Fruit fly (Drosophila melanogaster): Measurements from ENCODE around the gene MsrA.

The MsrA gene

DNA sequence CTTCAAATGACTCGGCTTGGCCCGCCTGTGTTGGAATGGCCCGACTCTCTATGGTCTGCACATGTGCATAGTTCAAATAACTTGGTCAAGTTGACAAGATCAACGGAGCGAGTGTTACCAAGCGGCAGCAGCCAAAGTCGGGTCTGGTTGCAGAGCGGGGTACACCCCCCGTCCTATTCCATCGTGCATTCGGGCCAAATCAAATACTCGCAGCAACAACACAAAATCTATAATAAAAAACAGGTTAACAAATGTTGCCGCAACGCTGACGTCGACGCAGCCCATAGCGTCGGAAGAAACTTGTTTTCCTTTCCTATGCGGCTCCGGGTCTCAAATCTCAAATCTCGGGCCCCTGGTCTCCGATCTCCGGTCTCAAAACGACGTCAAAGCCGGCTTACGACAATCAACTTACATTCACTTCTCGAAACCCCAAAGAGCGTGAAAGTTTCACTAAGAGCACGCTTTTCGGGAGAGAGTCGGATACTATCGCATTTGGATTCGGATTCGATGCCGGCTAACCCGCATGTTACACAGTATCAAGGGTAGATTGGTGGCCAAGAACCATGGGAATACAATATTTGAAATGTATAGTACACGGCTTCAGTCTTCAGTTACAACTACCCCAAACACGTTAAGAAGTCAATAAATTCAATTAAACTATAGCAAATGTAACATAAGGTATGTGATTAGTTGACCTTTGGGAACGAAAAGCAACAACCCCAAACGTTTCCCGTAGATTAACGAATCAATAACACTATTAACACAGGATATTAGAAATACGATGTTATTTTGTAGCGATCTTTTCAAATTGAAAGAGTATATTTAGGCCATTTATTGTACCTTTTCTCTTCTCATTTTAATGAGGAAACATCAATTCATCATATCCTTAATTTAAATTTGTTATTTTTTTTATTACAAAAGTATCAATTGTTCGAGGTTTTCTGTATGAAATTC, 23.7 kb downstream of the MsrA start:
- peak; percentile 23 for TF ChIP-seq Jra (GFP tag; optimal IDR thresholded peaks at IDR 0.05)
- peak; percentile 58 for TF ChIP-seq rgr (GFP tag; optimal IDR thresholded peaks at IDR 0.05)
- peak; percentile 53 to 59 for TF ChIP-seq dl (GFP tag; optimal IDR thresholded peaks at IDR 0.05; ENCODE audit: insufficient read depth in 1 of 2, partially characterized antibody in 2 of 2)
- TF ChIP-seq fru (GFP tag; optimal IDR thresholded peaks at IDR 0.05), result peak; percentile 71
- TF ChIP-seq N (GFP tag; optimal IDR thresholded peaks at IDR 0.05), result no peak
- TF ChIP-seq dmrt93B (GFP tag; optimal IDR thresholded peaks at IDR 0.05), result peak; percentile 78
- no peak for TF ChIP-seq Vsx2 (GFP tag; optimal IDR thresholded peaks at IDR 0.05; ENCODE audit: partially characterized antibody)
- TF ChIP-seq Myc (optimal IDR thresholded peaks at IDR 0.05), result no peak
- peak; percentile 65 for TF ChIP-seq br (GFP tag; optimal IDR thresholded peaks at IDR 0.05)
- peak; percentile 95 for TF ChIP-seq woc (GFP tag; optimal IDR thresholded peaks at IDR 0.05)
- no peak for TF ChIP-seq Hr78 (GFP tag; optimal IDR thresholded peaks at IDR 0.05)
- no peak for TF ChIP-seq jim (GFP tag; optimal IDR thresholded peaks at IDR 0.05)
- TF ChIP-seq lola (GFP tag; optimal IDR thresholded peaks at IDR 0.05), result no peak
- TF ChIP-seq ey (GFP tag; optimal IDR thresholded peaks at IDR 0.05), result peak; percentile 75
- no peak for TF ChIP-seq GATAd (GFP tag; optimal IDR thresholded peaks at IDR 0.05)
- peak; percentile 32 to 76 for TF ChIP-seq foxo (GFP tag; optimal IDR thresholded peaks at IDR 0.05)
- peak; percentile 88 for TF ChIP-seq Dif (GFP tag; optimal IDR thresholded peaks at IDR 0.05; ENCODE audit: partially characterized antibody)
- TF ChIP-seq h (GFP tag; optimal IDR thresholded peaks at IDR 0.05), result peak; percentile 57
- TF ChIP-seq HLH106 (tag; optimal IDR thresholded peaks at IDR 0.05), result peak; percentile 77
- no peak for TF ChIP-seq usp (GFP tag; optimal IDR thresholded peaks at IDR 0.05)
- TF ChIP-seq Abd-B (GFP tag; optimal IDR thresholded peaks at IDR 0.05), result no peak
- no peak for TF ChIP-seq Mio (GFP tag; optimal IDR thresholded peaks at IDR 0.05)
- TF ChIP-seq CG32264 (GFP tag; optimal IDR thresholded peaks at IDR 0.05), result no peak
- TF ChIP-seq OdsH (GFP tag; optimal IDR thresholded peaks at IDR 0.05), result peak; percentile 64
- peak; percentile 32 for TF ChIP-seq CG9705 (GFP tag; optimal IDR thresholded peaks at IDR 0.05)
- peak; percentile 31 for TF ChIP-seq CrebA (GFP tag; optimal IDR thresholded peaks at IDR 0.05; ENCODE audit: borderline replicate concordance)
- TF ChIP-seq sv (GFP tag; optimal IDR thresholded peaks at IDR 0.05), result peak; percentile 54
- TF ChIP-seq Hr83 (GFP tag; optimal IDR thresholded peaks at IDR 0.05; ENCODE audit: poor library complexity, severe bottlenecking), result no peak
- TF ChIP-seq Hnf4 (GFP tag; optimal IDR thresholded peaks at IDR 0.05), result peak; percentile 75
- TF ChIP-seq Sp1 (GFP tag; optimal IDR thresholded peaks at IDR 0.05), result peak; percentile 88
- TF ChIP-seq Rel (GFP tag; optimal IDR thresholded peaks at IDR 0.05), result no peak
- TF ChIP-seq Rel (tag; optimal IDR thresholded peaks at IDR 0.05), result peak; percentile 15
- TF ChIP-seq sage (GFP tag; optimal IDR thresholded peaks at IDR 0.05), result no peak
- no peak for TF ChIP-seq dsf (GFP tag; optimal IDR thresholded peaks at IDR 0.05; ENCODE audit: borderline replicate concordance)
- TF ChIP-seq Dfd (GFP tag; optimal IDR thresholded peaks at IDR 0.05), result no peak
- peak; percentile 89 for TF ChIP-seq pan (optimal IDR thresholded peaks at IDR 0.05)
- peak; percentile 75 for TF ChIP-seq tai (GFP tag; optimal IDR thresholded peaks at IDR 0.05)
- TF ChIP-seq psq (GFP tag; optimal IDR thresholded peaks at IDR 0.05), result peak; percentile 69
- no peak for TF ChIP-seq brk (GFP tag; optimal IDR thresholded peaks at IDR 0.05)

dm6 chr3L:15535228-15535598, 24.4 kb downstream of the MsrA start, which contains the start of gene CrebA:
Gene CrebA (plus strand): TSS chr3L:15535395.
- TF ChIP-seq Rel (GFP tag; optimal IDR thresholded peaks at IDR 0.05) (no peak), Rel (tag; optimal IDR thresholded peaks at IDR 0.05) (peak; percentile 18), Vsx2 (GFP tag; optimal IDR thresholded peaks at IDR 0.05; ENCODE audit: partially characterized antibody) (peak; percentile 81), CG32264 (GFP tag; optimal IDR thresholded peaks at IDR 0.05) (no peak), Hr83 (GFP tag; optimal IDR thresholded peaks at IDR 0.05; ENCODE audit: poor library complexity, severe bottlenecking) (peak; percentile 80), sage (GFP tag; optimal IDR thresholded peaks at IDR 0.05) (peak; percentile 31), dl (GFP tag; optimal IDR thresholded peaks at IDR 0.05; ENCODE audit: insufficient read depth in 1 of 2, partially characterized antibody in 2 of 2) (peak; percentile 83 to 89), Hnf4 (GFP tag; optimal IDR thresholded peaks at IDR 0.05) (no peak), Dif (GFP tag; optimal IDR thresholded peaks at IDR 0.05; ENCODE audit: partially characterized antibody) (peak; percentile 91)

Measured in whole organism, wandering third instar larva.